Worm (Caenorhabditis elegans) whole organism, late embryonic: Measurements from ENCODE around the gene npr-40.

Source experiments
- K09A11.1 ChIP-seq: sonication (generic microtip); optimal IDR thresholded peaks from 2 replicates; lab custom pipeline; 2017; ENCODE audit warnings: antibody characterized with exemption, mild to moderate bottlenecking, missing genetic modification characterization, missing compliant biosample characterization; ENCODE audit not compliant: insufficient read depth
- ceh-18 ChIP-seq: sonication (generic microtip); optimal IDR thresholded peaks from 2 replicates; lab custom pipeline; 2016; ENCODE audit warnings: missing genetic modification characterization, missing compliant biosample characterization
- ceh-2 ChIP-seq: sonication (generic microtip); optimal IDR thresholded peaks from 2 replicates; lab custom pipeline; 2016; ENCODE audit warnings: missing genotype, missing genetic modification characterization, missing compliant biosample characterization
- ceh-31 ChIP-seq: sonication (generic microtip); optimal IDR thresholded peaks from 2 replicates; lab custom pipeline; 2016; ENCODE audit warnings: missing genetic modification characterization, missing compliant biosample characterization
- ceh-45 ChIP-seq: fragments of 200-800 bp; sonication (Bioruptor generic); IDR thresholded peaks from 2 replicates; pipeline ENCODE4 v1.3.6; 2022; ENCODE audit warnings: missing genetic modification reagents, missing genetic modification characterization, missing compliant biosample characterization
- ceh-48 ChIP-seq: sonication (generic microtip); optimal IDR thresholded peaks from 2 replicates; lab custom pipeline; 2016; ENCODE audit warnings: missing genetic modification characterization, inconsistent platforms, missing compliant biosample characterization
- ceh-6 ChIP-seq: fragments of 200-800 bp; sonication (Bioruptor generic); optimal IDR thresholded peaks from 2 replicates; lab custom pipeline; 2018; ENCODE audit warnings: mild to moderate bottlenecking, missing genetic modification characterization, missing compliant biosample characterization
- ceh-9 ChIP-seq: sonication (generic microtip); optimal IDR thresholded peaks from 2 replicates; lab custom pipeline; 2016; ENCODE audit warnings: mild to moderate bottlenecking, missing genetic modification characterization, inconsistent platforms, missing compliant biosample characterization
- che-1 ChIP-seq: sonication (generic microtip); optimal IDR thresholded peaks from 2 replicates; lab custom pipeline; 2016; ENCODE audit warnings: mild to moderate bottlenecking, missing genetic modification characterization, missing compliant biosample characterization
- dve-1 ChIP-seq: sonication (generic microtip); optimal IDR thresholded peaks from 2 replicates; lab custom pipeline; 2017; ENCODE audit warnings: antibody characterized with exemption, mild to moderate bottlenecking, missing genetic modification characterization, missing compliant biosample characterization
- elt-2 ChIP-seq: sonication (generic microtip); optimal IDR thresholded peaks from 2 replicates; lab custom pipeline; 2016; ENCODE audit warnings: missing genetic modification reagents, missing genetic modification characterization, missing compliant biosample characterization
- elt-4 ChIP-seq: sonication (generic microtip); optimal IDR thresholded peaks from 2 replicates; lab custom pipeline; 2016; ENCODE audit warnings: missing genetic modification characterization, missing compliant biosample characterization
- ets-4 ChIP-seq: sonication (generic microtip); optimal IDR thresholded peaks from 2 replicates; lab custom pipeline; 2016; ENCODE audit warnings: missing genetic modification characterization, missing compliant biosample characterization
- fax-1 ChIP-seq: sonication (generic microtip); optimal IDR thresholded peaks from 2 replicates; lab custom pipeline; 2016; ENCODE audit warnings: missing genotype, missing genetic modification characterization, missing compliant biosample characterization
- fkh-6 ChIP-seq: sonication (generic microtip); optimal IDR thresholded peaks from 2 replicates; lab custom pipeline; 2016; ENCODE audit warnings: missing genetic modification characterization, missing compliant biosample characterization
- hlh-15 ChIP-seq: sonication (generic microtip); optimal IDR thresholded peaks from 2 replicates; lab custom pipeline; 2016; ENCODE audit warnings: missing genetic modification characterization, missing compliant biosample characterization
- hlh-30 ChIP-seq: sonication (generic microtip); optimal IDR thresholded peaks from 2 replicates; lab custom pipeline; 2017; ENCODE audit warnings: antibody characterized with exemption, missing genetic modification characterization, missing compliant biosample characterization; ENCODE audit not compliant: insufficient read depth
- hlh-6 ChIP-seq: sonication (generic microtip); optimal IDR thresholded peaks from 2 replicates; lab custom pipeline; 2016; ENCODE audit warnings: missing genotype, missing genetic modification characterization, missing compliant biosample characterization
- mec-3 ChIP-seq: sonication (generic microtip); optimal IDR thresholded peaks from 2 replicates; lab custom pipeline; 2016; ENCODE audit warnings: borderline replicate concordance, missing genetic modification characterization, missing compliant biosample characterization
- nfya-1 ChIP-seq: sonication (generic microtip); optimal IDR thresholded peaks from 2 replicates; lab custom pipeline; 2017; ENCODE audit warnings: missing genetic modification characterization, mild to moderate bottlenecking, missing compliant biosample characterization, antibody characterized with exemption, moderate library complexity
- nhr-11 ChIP-seq: fragments of 150-350 bp; optimal IDR thresholded peaks from 2 replicates; lab custom pipeline; 2014; ENCODE audit warnings: missing biosample characterization, missing genetic modification characterization
- nhr-232 ChIP-seq: sonication (generic microtip); optimal IDR thresholded peaks from 2 replicates; lab custom pipeline; 2016; ENCODE audit warnings: missing genetic modification characterization, missing compliant biosample characterization
- odd-2 ChIP-seq: sonication (generic microtip); optimal IDR thresholded peaks from 2 replicates; lab custom pipeline; 2017; ENCODE audit warnings: antibody characterized with exemption, mild to moderate bottlenecking, missing genetic modification characterization, missing compliant biosample characterization
- pat-9 ChIP-seq: fragments of 200-800 bp; sonication (Bioruptor generic); optimal IDR thresholded peaks from 2 replicates; lab custom pipeline; 2018; ENCODE audit warnings: mild to moderate bottlenecking, missing genetic modification characterization, moderate library complexity, missing compliant biosample characterization
- pha-2 ChIP-seq: sonication (generic microtip); optimal IDR thresholded peaks from 2 replicates; lab custom pipeline; 2017; ENCODE audit warnings: mild to moderate bottlenecking, missing genetic modification characterization, missing compliant biosample characterization
- pha-4 ChIP-seq: fragments of 150-350 bp; optimal IDR thresholded peaks from 2 replicates; lab custom pipeline; 2018; ENCODE audit warnings: missing biosample characterization, missing genetic modification reagents, missing genetic modification characterization
- pqm-1 ChIP-seq: sonication (generic microtip); optimal IDR thresholded peaks from 2 replicates; lab custom pipeline; 2016; ENCODE audit warnings: missing genetic modification characterization, missing compliant biosample characterization
- pros-1 ChIP-seq: fragments of 150-350 bp; optimal IDR thresholded peaks from 2 replicates; lab custom pipeline; 2014; ENCODE audit warnings: missing biosample characterization, missing genetic modification reagents, missing genetic modification characterization
- ref-2 ChIP-seq: sonication (generic microtip); optimal IDR thresholded peaks from 2 replicates; lab custom pipeline; 2016; ENCODE audit warnings: missing genetic modification characterization, missing compliant biosample characterization
- sdc-2 ChIP-seq: sonication (generic microtip); optimal IDR thresholded peaks from 2 replicates; lab custom pipeline; 2016; ENCODE audit warnings: missing genotype, missing genetic modification characterization, missing compliant biosample characterization
- sox-4 ChIP-seq: sonication (generic microtip); optimal IDR thresholded peaks from 2 replicates; lab custom pipeline; 2017; ENCODE audit warnings: mild to moderate bottlenecking, missing genetic modification characterization, inconsistent platforms, missing compliant biosample characterization
- syd-9 ChIP-seq: sonication (generic microtip); optimal IDR thresholded peaks from 2 replicates; lab custom pipeline; 2016; ENCODE audit warnings: mild to moderate bottlenecking, missing genetic modification characterization, moderate library complexity, missing compliant biosample characterization
- tbx-2 ChIP-seq: sonication (generic microtip); optimal IDR thresholded peaks from 2 replicates; lab custom pipeline; 2016; ENCODE audit warnings: missing genetic modification characterization, missing compliant biosample characterization
- unc-3 ChIP-seq, 2 experiments: fragments of 200-800 bp in 1 of 2; sonication (Bioruptor generic) in 1 of 2; sonication (generic microtip) in 1 of 2; conservative IDR thresholded peaks in 1 of 2; optimal IDR thresholded peaks in 1 of 2; 2 replicates each; pipeline versions ENCODE4 v1.3.6 to Lab custom; 2016 to 2022; ENCODE audit warnings: missing compliant biosample characterization in 2 of 2, missing genetic modification characterization in 2 of 2, missing genetic modification reagents in 1 of 2
- unc-55 ChIP-seq: sonication (generic microtip); optimal IDR thresholded peaks from 2 replicates; lab custom pipeline; 2017; ENCODE audit warnings: missing biosample characterization, missing genetic modification reagents, missing genetic modification characterization
- unc-86 ChIP-seq: sonication (generic microtip); optimal IDR thresholded peaks from 2 replicates; lab custom pipeline; 2016; ENCODE audit warnings: missing genetic modification characterization, missing compliant biosample characterization
- ztf-16 ChIP-seq: sonication (generic microtip); optimal IDR thresholded peaks from 2 replicates; lab custom pipeline; 2017; ENCODE audit warnings: missing genetic modification characterization, missing compliant biosample characterization

Gene npr-40

DNA sequence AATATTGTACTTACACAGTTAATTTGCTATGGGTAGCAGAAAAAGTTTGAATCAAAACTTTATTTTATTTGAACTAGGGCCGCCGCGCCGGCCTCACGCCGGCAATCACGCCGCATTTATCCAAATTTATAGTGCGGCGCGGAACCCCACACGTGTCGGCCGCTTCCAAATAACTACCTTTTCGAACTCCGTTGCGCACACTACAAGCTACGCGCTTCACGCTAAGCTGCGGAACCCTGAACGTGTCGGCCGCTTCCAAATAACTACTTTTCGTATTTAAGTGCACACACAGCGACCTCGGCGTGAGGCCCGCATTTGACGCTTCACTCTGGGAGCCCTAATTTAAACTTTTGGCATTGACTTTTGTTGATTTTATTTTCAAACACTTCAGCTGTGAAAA lies 12.8 kb downstream of the npr-40 start:
- no peak for TF ChIP-seq tbx-2 (tag; lab: Kevin White, UChicago)

DNA sequence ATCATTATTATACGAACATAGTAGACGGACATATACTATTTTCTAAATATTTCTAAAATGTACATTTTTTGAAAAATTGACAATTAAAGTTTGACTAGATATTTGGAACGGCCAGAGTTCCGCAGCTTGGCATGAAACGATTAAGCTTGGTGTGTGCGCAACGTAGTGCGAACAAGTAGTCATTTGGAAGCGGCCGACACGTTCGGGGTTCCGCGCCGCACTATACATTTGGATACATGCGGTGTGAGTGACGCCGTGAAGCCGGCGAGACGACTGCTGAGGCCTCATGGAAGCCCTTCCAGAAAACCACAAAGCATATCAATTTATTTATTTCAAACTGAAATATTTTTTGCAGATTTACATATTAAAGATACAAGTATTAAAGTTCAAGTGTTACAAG lies 19.6 kb downstream of the npr-40 start:
- TF ChIP-seq elt-4 (no peak), tbx-2 (tag; lab: Kevin White, UChicago) (no peak), che-1 (no peak), hlh-6 (no peak), ceh-9 (tag; lab: Kevin White, UChicago) (no peak), pat-9 (tag; lab: Kevin White, UChicago) (no peak), unc-3 (GFP tag; conservative IDR thresholded peaks at IDR 0.05; lab: Robert Waterston, UW) (no peak), unc-3 (tag; optimal IDR thresholded peaks at IDR 0.05; lab: Kevin White, UChicago) (no peak), syd-9 (tag; lab: Kevin White, UChicago) (no peak), ceh-6 (GFP tag; lab: Kevin White, UChicago) (no peak), dve-1 (tag; lab: Kevin White, UChicago) (no peak), sox-4 (tag; lab: Kevin White, UChicago) (no peak), hlh-15 (tag; lab: Kevin White, UChicago) (no peak), elt-2 (tag; lab: Kevin White, UChicago) (no peak)

DNA sequence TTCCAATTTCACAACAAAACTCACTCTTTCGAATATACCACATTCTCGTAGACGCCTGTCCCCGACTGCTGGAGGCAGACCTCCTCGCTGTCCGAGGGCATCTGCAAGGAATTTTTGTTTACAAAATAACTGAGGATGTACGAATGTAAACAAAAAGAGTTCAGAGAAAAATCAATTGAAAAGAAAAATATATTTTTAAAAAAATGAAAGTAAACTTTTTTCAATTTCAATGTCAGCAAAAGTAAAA lies 27.5 kb downstream of the npr-40 start, which contains the start of gene mrp-5:
mrp-5 (minus strand) TSS at position 101 of the 247 bp plus-strand sequence.
- TF ChIP-seq unc-55 (GFP tag; lab: Kevin White, UChicago) (no peak), ceh-6 (GFP tag; lab: Kevin White, UChicago) (no peak), pqm-1 (tag; lab: Kevin White, UChicago) (no peak), K09A11.1 (no peak), odd-2 (tag; lab: Kevin White, UChicago) (no peak), pros-1 (no peak), nhr-232 (tag; lab: Kevin White, UChicago) (no peak), ztf-16 (tag; lab: Kevin White, UChicago) (no peak), pha-2 (no peak), fkh-6 (tag; lab: Kevin White, UChicago) (no peak), mec-3 (tag; lab: Kevin White, UChicago) (no peak), ceh-18 (tag; lab: Kevin White, UChicago) (no peak), nhr-11 (tag; lab: Kevin White, UChicago) (no peak), dve-1 (tag; lab: Kevin White, UChicago) (no peak), pha-4 (no peak)

DNA sequence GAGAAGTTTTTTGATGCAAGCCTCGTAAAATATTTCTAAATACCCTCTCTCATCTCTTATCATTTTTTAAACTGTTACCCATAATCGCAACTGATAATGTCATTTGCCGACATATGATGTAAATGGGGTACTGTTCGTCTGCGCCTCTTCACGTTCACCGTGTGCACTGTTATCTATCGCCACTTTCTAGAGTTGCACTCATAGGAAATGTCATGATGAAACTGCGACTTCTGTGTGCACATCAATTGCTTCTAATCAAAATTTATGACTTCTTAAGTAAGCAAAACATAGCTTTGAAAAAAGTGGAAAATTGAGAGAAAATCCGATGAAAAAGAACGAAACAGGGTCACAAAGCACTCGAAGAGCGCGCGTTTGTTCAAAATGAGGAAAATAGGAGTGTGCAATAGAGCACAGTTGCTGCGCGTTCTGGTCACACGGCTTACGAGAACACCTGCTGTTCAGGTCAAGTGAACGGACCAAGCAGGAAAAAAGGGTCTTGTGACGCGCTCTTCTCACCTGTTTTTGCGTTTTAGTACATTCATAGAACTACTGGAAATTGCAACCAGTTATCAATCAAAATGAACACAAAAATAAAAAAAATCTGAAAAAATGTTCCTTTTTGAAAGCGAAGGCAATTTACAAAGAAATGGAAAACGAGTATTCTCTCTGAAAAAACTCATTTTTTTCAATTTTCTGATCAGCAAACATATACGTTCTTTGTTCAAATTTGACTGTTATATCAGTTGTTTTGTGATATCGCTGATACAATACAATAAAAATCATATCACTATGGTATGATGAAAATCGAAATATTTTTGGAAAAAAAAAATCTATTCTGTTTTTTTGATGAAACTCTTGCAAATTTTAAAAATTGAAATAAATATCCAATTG lies 28.1 kb downstream of the npr-40 start:
- TF ChIP-seq sdc-2 (tag; lab: Kevin White, UChicago) (peak; percentile 8), pqm-1 (tag; lab: Kevin White, UChicago) (peak; percentile 12), elt-2 (tag; lab: Kevin White, UChicago) (peak; percentile 93), tbx-2 (tag; lab: Kevin White, UChicago) (peak; percentile 24), pat-9 (tag; lab: Kevin White, UChicago) (no peak), hlh-30 (tag; lab: Kevin White, UChicago) (peak; percentile 92), nhr-11 (tag; lab: Kevin White, UChicago) (no peak), ceh-45 (GFP tag; lab: Robert Waterston, UW) (no peak)

DNA sequence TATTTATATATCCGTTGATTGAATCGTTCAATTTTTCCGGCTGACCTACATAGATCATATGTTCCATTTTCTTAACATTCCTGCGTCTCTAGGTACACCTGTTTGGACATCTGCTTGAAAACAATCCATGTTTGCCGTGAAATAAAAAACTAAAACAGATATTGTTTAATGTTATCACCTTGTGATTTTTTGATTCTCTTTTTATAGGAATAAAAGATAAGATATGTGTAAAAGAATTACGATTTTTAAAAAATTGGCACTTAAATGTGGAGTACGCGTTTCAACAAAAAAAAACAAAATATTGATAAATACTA lies 28.7 kb downstream of the npr-40 start:
- TF ChIP-seq pros-1: no peak
- TF ChIP-seq nfya-1 (tag; lab: Kevin White, UChicago): no peak
- TF ChIP-seq unc-86 (tag; lab: Kevin White, UChicago): no peak
- no peak for TF ChIP-seq ets-4 (tag; lab: Kevin White, UChicago)
- no peak for TF ChIP-seq ref-2 (tag; lab: Kevin White, UChicago)
- no peak for TF ChIP-seq sdc-2 (tag; lab: Kevin White, UChicago)
- TF ChIP-seq elt-4: no peak
- TF ChIP-seq odd-2 (tag; lab: Kevin White, UChicago): no peak
- TF ChIP-seq ceh-48: no peak
- TF ChIP-seq fax-1 (tag; lab: Kevin White, UChicago): no peak
- TF ChIP-seq pha-4: no peak
- no peak for TF ChIP-seq nhr-232 (tag; lab: Kevin White, UChicago)
- TF ChIP-seq ceh-2 (tag; lab: Kevin White, UChicago): no peak
- TF ChIP-seq ceh-31 (tag; lab: Kevin White, UChicago): no peak
- no peak for TF ChIP-seq unc-55 (GFP tag; lab: Kevin White, UChicago)
